Fruit fly (Drosophila melanogaster) S2 (cell line): ENCODE results near the gene Root.

Source experiments
- CG8478 ChIP-seq: fragments of >200 bp; optimal IDR thresholded peaks from 2 replicates; lab custom pipeline; 2018
- CTCF ChIP-seq, 2 experiments: fragments of >200 bp; optimal IDR thresholded peaks; 2 replicates each; lab custom pipeline; 2018

Gene Root

DNA sequence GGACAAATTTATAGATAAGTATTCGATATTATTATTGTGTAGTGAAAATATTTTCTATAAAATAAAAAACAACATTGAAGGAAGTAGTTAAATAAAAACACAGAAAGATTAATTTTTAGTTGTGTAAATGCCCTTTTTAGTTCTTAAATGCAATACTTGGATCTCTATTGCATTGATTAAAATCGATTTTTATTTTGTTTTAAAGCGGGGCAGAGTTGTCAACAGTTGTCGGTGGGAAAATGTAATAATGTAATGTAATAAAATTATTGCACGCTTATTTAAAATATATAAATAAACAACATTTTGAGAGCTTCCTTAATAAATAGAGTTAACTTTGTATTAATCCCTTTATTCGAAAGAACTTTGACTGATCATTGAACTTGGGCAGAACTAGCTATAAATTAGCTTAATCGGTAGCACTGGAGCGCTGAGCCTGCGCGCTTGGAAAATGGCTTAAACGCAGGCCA is 50.5 kb downstream of the Root start, which contains the start of gene Apc2:
Apc2 (plus strand) TSS at position 411 of the 467 bp plus-strand sequence.
- TF ChIP-seq CTCF (optimal IDR thresholded peaks at IDR 0.05; lab: Kevin White, UChicago) (no peak), CG8478 (lab: Kevin White, UChicago) (no peak)

DNA sequence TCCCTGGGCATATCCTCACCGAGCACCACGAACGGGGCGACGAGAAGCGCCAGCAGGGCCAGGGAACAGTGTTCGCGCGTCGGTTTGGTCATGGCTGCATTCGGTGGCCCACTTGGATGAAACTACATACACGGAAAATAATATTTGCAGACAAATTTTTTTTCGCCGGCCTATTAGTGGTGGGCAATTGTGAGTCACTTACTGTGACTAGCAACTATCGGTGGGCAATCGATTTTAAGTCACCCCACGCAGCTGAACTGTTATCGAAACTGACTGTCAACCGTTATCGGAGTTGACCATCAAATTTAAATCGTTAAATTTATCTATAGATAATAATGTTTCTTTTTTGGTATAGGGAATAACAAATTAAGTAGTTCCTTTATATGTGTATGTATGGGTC is 56.3 kb downstream of the Root start, which contains the start of gene CG5510:
CG5510 (minus strand) TSS at position 201 of the 400 bp plus-strand sequence.
- TF ChIP-seq CTCF (optimal IDR thresholded peaks at IDR 0.05; lab: Kevin White, UChicago) (peak in 1 of 2 experiments; percentile 14), CG8478 (lab: Kevin White, UChicago) (no peak)

DNA sequence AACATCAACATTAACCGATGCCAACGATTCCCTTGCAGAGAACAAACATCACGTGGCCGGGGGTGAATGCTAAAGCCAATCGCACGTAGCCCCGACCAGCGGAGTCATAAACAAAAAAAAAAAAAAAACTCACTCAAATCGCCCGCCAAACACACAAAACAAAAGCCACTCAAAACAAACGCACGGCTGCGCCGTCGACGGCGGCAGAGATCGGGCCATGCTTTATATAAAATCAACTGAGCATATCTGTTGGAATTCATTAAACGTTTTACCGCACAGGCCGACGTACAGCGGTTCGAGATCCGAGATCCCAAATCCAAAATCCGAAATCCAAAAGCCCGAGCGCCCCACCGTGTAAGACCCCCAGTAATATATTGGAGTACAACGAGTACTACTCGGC is 59.3 kb downstream of the Root start, which contains the start of gene CG13606:
CG13606 (plus strand) TSS at position 250 of the 400 bp plus-strand sequence.
- TF ChIP-seq CTCF (optimal IDR thresholded peaks at IDR 0.05; lab: Kevin White, UChicago) (no peak), CG8478 (lab: Kevin White, UChicago) (no peak)
